1 fruit fly cellular context compared by ENCODE assay signal in genomic region chr3L:5635237-5636025, dm6.
TF ChIP-seq lines count a peak whose summit lies in the region.

No protein-coding gene starts in this region.

TF ChIP-seq in whole organism, prepupa, 60 proteins besides CTCF, POLR2A, EP300 and RAD21 (continued from another document):
- TF ChIP-seq fd59A (GFP tag; optimal IDR thresholded peaks at IDR 0.05; lab: Kevin White, UChicago) (peak; percentile 12), CG4318 (GFP tag; optimal IDR thresholded peaks at IDR 0.05; lab: Kevin White, UChicago) (peak; percentile 6), Hr39 (GFP tag; optimal IDR thresholded peaks at IDR 0.05; lab: Kevin White, UChicago) (peak; percentile 18), Smox (GFP tag; optimal IDR thresholded peaks at IDR 0.05; lab: Kevin White, UChicago) (peak; percentile 13), Hr4 (GFP tag; optimal IDR thresholded peaks at IDR 0.05; lab: Kevin White, UChicago) (peak; percentile 54), CG3919 (GFP tag; optimal IDR thresholded peaks at IDR 0.05; lab: Kevin White, UChicago) (peak; percentile 55), Hr38 (GFP tag; optimal IDR thresholded peaks at IDR 0.05; lab: Kevin White, UChicago) (no peak), CG6276 (GFP tag; optimal IDR thresholded peaks at IDR 0.05; lab: Kevin White, UChicago) (no peak), Eip93F (GFP tag; optimal IDR thresholded peaks at IDR 0.05; lab: Kevin White, UChicago) (no peak), CG31627 (GFP tag; optimal IDR thresholded peaks at IDR 0.05; lab: Kevin White, UChicago) (peak; percentile 3), CG10631 (GFP tag; optimal IDR thresholded peaks at IDR 0.05; lab: Kevin White, UChicago) (peak; percentile 64), Eip75B (GFP tag; optimal IDR thresholded peaks at IDR 0.05; lab: Kevin White, UChicago) (peak; percentile 7), CG15336 (GFP tag; IDR thresholded peaks at IDR 0.05; lab: Robert Waterston, UW) (peak; percentile 56), CG8119 (GFP tag; IDR thresholded peaks at IDR 0.05; lab: Robert Waterston, UW) (peak; percentile 52; the same call in 2 of the 3 replicates), Lpt (GFP tag; optimal IDR thresholded peaks at IDR 0.05; lab: Kevin White, UChicago) (no peak), salr (GFP tag; optimal IDR thresholded peaks at IDR 0.05; lab: Kevin White, UChicago) (peak in 1 of 2 experiments; percentile 13), CG11902 (GFP tag; optimal IDR thresholded peaks at IDR 0.05; lab: Kevin White, UChicago) (no peak), net (GFP tag; optimal IDR thresholded peaks at IDR 0.05; lab: Kevin White, UChicago) (peak; percentile 41), Ets96B (tag; optimal IDR thresholded peaks at IDR 0.05; lab: Kevin White, UChicago) (peak; percentile 53), fd85E (GFP tag; optimal IDR thresholded peaks at IDR 0.05; lab: Kevin White, UChicago) (no peak), fkh (GFP tag; optimal IDR thresholded peaks at IDR 0.05; lab: Kevin White, UChicago) (no peak), CG32006 (GFP tag; optimal IDR thresholded peaks at IDR 0.05; lab: Kevin White, UChicago) (peak; percentile 55), acj6 (GFP tag; optimal IDR thresholded peaks at IDR 0.05; lab: Kevin White, UChicago) (peak; percentile 36), dac (GFP tag; optimal IDR thresholded peaks at IDR 0.05; lab: Kevin White, UChicago) (peak; percentile 21), Sox102F (GFP tag; optimal IDR thresholded peaks at IDR 0.05; lab: Kevin White, UChicago) (no peak), CG6854 (GFP tag; optimal IDR thresholded peaks at IDR 0.05; lab: Kevin White, UChicago) (no peak), Ets21C (GFP tag; optimal IDR thresholded peaks at IDR 0.05; lab: Kevin White, UChicago) (no peak), CG8319 (GFP tag; optimal IDR thresholded peaks at IDR 0.05; lab: Kevin White, UChicago) (no peak), Eip78C (GFP tag; lab: Kevin White, UChicago) (peak; percentile 67), OdsH (GFP tag; optimal IDR thresholded peaks at IDR 0.05; lab: Kevin White, UChicago) (peak; percentile 52), vri (GFP tag; optimal IDR thresholded peaks at IDR 0.05; lab: Kevin White, UChicago) (no peak)
TF ChIP-seq in whole organism, prepupa: peak in this region for 40.
